Worm (Caenorhabditis elegans): ENCODE results near the gene haf-8.

ce11 chrIV:14728225-14728624 lies 28.5 kb upstream of the haf-8 start, which contains the start of gene Y57G11C.42:
- TF ChIP-seq pha-4 (tag; optimal IDR thresholded peaks at IDR 0.05) (no peak), nhr-28 (tag; optimal IDR thresholded peaks at IDR 0.05) (no peak), unc-120 (tag; optimal IDR thresholded peaks at IDR 0.05; ENCODE audit: poor library complexity, severe bottlenecking) (no peak), ztf-11 (tag; optimal IDR thresholded peaks at IDR 0.05) (no peak), mab-5 (tag; optimal IDR thresholded peaks at IDR 0.05) (no peak), lin-32 (GFP tag; optimal IDR thresholded peaks at IDR 0.05) (no peak), snpc-4 (tag; optimal IDR thresholded peaks at IDR 0.05) (no peak), lin-13 (tag; optimal IDR thresholded peaks at IDR 0.05) (no peak), nhr-12 (tag; optimal IDR thresholded peaks at IDR 0.05) (no peak)
